Worm (Caenorhabditis elegans) whole organism, L4/young adult: Measurements from ENCODE around the gene col-111.

Experiments used
- W03F9.2 ChIP-seq: fragments of 150-350 bp; optimal IDR thresholded peaks from 2 replicates; lab custom pipeline; 2014; ENCODE audit warnings: missing biosample characterization, missing genetic modification characterization
- dao-5 ChIP-seq: sonication (generic microtip); optimal IDR thresholded peaks from 2 replicates; lab custom pipeline; 2016; ENCODE audit warnings: missing genotype, missing genetic modification characterization, moderate library complexity, missing compliant biosample characterization
- him-1 ChIP-seq: sonication (generic microtip); optimal IDR thresholded peaks from 2 replicates; lab custom pipeline; 2016; ENCODE audit warnings: missing genotype, missing genetic modification reagents, missing genetic modification characterization, missing compliant biosample characterization

The col-111 gene

DNA sequence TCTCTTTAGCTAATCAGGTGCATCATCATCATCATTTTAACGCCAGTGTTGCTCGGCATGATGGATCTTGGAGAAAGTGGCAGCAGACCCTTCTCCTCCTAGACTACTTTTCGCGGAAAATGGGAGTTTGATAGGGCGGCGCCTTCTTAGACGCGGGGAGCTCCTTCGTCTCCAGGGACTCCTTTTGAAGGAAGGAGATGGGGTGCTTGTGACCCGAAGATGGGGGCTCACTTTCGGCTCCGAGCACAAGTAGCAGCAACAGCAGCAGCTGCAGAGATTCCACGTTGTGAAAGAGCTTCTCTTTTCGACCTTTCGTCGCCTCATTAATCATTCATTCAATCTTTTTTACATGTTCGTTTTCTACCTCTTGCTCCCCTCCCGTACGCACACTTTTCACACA, 9.6 kb upstream of the col-111 start:
- TF ChIP-seq him-1 (no peak), W03F9.2 (tag; lab: Kevin White, UChicago) (no peak), dao-5 (no peak)

ce11 chrIV:4665079-4665478, 7.3 kb upstream of the col-111 start, which contains the start of gene F29B9.1:
Gene F29B9.1, plus strand, starts transcription at chrIV:4665379.
- TF ChIP-seq W03F9.2 (tag; lab: Kevin White, UChicago) = no peak
- TF ChIP-seq him-1 = no peak

- TF ChIP-seq W03F9.2 (tag; lab: Kevin White, UChicago) (peak; percentile 93), him-1 (peak; percentile 39), dao-5 (no peak)
Measured at ce11 chrIV:4660151-4661041, 2.6 kb upstream of the col-111 start, which contains the start of the genes F29B9.11 and jmjd-1.2. Gene F29B9.11, minus strand, starts transcription at chrIV:4660201. Gene jmjd-1.2, plus strand, starts transcription at chrIV:4660991.

DNA sequence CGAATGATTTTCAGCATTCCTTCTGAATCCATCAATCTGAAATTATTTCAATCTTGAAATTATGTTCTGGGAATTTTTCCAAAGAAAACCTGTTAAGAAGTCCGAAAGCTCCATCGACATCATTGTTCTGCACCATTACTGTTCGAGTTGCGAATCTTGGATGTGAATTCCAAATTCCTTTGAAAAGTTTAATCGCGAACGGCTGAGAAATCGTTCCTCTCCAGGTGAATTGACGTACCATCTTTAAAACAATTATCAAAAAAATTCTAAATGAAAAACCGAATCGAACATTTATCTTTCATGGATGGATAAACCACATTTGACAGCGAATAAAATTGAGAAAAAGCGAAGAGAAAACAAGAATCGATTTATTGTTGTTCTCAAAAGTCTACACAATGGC, 1.5 kb upstream of the col-111 start, which contains the start of gene mrps-21:
mrps-21 (minus strand) TSS at position 241 of the 400 bp plus-strand sequence.
- TF ChIP-seq W03F9.2 (tag; lab: Kevin White, UChicago) (no peak), dao-5 (no peak), him-1 (no peak)

DNA sequence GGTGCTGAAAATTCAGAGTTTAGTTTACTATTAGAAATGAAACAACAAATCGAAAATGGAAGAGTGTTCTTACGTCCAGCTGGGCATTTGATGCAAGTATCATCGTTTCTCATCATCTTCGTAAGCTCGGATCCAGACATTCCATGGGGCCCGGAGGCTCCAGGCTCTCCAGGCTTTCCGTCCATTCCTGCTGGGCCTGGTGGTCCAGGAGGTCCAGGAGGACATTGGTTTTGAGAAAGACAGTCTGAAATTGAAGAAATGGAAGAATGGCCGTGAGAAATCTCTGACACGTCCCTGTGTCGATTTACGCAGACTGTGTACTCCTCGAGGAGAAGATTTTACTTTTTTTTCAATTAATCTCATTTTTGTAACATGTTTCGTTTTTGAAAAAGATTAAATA, 1.4 kb downstream of the col-111 start:
- TF ChIP-seq W03F9.2 (tag; lab: Kevin White, UChicago) (no peak), him-1 (no peak), dao-5 (no peak)

DNA sequence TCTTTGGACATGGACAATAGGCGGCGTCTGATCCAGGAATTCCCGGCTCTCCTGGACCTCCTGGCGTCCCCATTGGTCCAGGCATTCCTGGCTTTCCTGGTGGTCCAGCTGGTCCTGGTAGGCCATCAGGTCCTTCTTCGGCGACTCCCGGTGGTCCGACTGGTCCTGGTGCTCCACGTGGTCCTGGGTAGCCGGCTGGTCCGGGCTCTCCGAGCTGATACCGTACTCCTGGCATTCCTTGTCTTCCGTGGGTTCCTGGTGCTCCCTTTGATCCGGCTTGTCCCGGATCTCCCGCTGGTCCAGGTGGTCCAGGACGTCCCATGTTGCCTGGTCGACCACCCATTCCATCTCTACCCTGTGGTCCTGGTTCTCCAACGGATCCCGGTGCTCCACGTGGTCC, 1.8 kb downstream of the col-111 start:
- no peak for TF ChIP-seq dao-5
- no peak for TF ChIP-seq W03F9.2 (tag; lab: Kevin White, UChicago)
- no peak for TF ChIP-seq him-1

DNA sequence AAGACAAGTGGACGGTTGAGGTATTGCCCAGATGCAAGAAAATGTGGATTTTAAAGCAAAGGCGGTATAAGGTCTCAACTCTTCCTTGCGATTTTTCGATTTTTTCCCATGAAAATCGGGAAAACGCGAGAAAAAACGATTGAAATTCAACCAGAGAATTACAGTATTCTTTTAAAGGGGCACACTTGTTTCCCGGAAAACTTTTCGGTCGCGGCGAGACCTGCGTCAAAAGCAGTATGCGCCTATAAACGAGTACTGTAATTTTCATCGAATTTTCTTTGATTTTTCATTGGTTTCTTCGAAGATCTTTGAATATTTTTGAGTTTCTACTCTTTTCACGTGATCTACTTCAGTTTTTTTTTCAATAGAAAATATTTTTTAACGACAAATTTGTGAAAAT, 4.1 kb downstream of the col-111 start:
- TF ChIP-seq W03F9.2 (tag; lab: Kevin White, UChicago) (no peak), dao-5 (no peak), him-1 (no peak)

- TF ChIP-seq dao-5 = no peak
- no peak for TF ChIP-seq him-1
- no peak for TF ChIP-seq W03F9.2 (tag; lab: Kevin White, UChicago)
Measured at ce11 chrIV:4652962-4653361, 4.8 kb downstream of the col-111 start, which contains the start of gene psr-1. Gene psr-1, plus strand, starts transcription at chrIV:4653262.

- TF ChIP-seq W03F9.2 (tag; lab: Kevin White, UChicago) (no peak), him-1 (no peak), dao-5 (no peak)
Measured at ce11 chrIV:4652365-4652844, 5.4 kb downstream of the col-111 start, which contains the start of gene F29B9.5. Gene F29B9.5, plus strand, starts transcription at chrIV:4652415.

ce11 chrIV:4650624-4651094, 7.1 kb downstream of the col-111 start, which contains the start of gene ubc-9:
Gene ubc-9, plus strand, starts transcription at chrIV:4651044.
- TF ChIP-seq him-1 (peak; percentile 52), W03F9.2 (tag; lab: Kevin White, UChicago) (peak; percentile 27), dao-5 (no peak)

DNA sequence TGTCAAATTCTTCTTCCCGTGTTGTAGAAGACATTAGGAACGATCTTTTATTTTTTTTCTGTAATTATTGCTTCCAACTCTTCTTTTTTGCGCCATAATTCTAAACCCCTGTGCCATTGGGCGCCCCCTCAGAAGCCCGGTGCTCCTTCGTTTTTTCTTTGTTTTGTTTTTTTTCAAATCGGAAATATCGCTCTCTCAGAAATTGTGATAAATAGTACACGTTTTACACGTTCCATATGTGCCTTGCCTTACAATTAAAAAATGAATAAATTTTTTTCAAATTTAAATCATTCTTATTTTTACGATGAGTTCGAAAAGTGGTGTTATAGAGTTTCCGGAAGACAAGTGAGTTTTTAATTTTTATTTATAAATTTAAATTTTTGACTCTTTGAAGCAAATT, 8.3 kb downstream of the col-111 start, which contains the start of gene F29B9.7:
F29B9.7 (plus strand) TSS at position 301 of the 400 bp plus-strand sequence.
- TF ChIP-seq W03F9.2 (tag; lab: Kevin White, UChicago) = no peak
- TF ChIP-seq dao-5 = no peak
- no peak for TF ChIP-seq him-1

DNA sequence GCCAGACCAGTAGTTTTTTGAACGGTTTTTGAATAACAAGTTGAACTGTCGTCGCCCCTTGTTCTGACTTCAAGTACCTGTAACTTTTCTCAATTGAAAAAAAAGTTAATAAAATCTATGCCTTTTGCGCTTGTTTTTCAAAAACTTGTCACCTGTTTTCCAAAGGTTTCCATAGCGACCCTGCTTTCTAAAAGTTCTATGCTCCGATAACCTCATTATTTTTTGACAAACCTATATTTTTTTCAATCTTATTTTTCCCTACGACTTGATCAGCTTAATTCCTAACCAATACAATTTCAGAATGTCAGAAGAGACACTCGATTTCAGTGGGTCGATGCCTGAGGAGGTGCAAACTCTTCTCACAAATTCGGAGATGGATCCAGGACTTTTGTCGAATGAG, 10.4 kb downstream of the col-111 start, which contains the start of gene F29B9.8:
F29B9.8 (plus strand) TSS at position 301 of the 400 bp plus-strand sequence.
- TF ChIP-seq W03F9.2 (tag; lab: Kevin White, UChicago) (no peak), dao-5 (no peak), him-1 (no peak)

ce11 chrIV:4645243-4645642, 12.5 kb downstream of the col-111 start:
- TF ChIP-seq dao-5 = no peak

DNA sequence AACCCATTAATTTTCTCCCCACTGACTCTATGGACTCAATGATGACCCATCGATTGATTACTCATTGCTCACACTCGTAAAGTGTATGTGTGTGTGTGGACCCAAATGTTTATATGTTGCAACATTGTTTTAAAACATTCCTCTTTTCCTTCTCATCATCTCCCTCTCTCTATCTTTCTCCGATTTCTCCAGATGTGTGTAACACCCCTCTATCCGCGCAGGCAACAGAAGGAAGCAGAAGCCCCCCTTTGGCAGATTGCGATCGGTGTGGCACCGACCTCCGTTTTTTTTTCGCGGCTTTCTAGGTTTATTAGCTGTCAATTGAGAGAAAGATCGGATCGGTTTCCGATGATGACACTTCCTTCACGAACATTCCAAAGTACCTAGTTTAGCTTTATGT, 14.2 kb downstream of the col-111 start:
- no peak for TF ChIP-seq dao-5
- no peak for TF ChIP-seq W03F9.2 (tag; lab: Kevin White, UChicago)
- no peak for TF ChIP-seq him-1

DNA sequence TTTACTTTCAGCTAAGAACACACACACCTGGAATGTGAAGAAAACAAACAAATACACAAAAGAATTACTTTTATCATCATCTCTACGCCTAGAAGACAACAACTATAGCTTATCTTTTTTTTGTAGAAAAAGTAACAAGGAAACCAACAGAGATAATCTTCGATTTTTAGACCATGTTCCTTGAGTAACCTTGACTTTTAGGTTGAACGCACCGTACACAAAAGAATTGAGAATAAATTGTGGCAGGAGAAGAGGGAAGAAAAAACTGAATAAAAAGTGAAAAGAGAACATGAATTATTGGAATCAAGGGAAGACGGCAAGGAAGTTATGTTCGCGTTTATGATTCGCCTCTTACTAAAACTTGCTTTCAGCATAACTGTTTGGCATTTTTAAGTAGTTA, 16.8 kb downstream of the col-111 start:
- TF ChIP-seq dao-5 = no peak
- no peak for TF ChIP-seq him-1
- TF ChIP-seq W03F9.2 (tag; lab: Kevin White, UChicago) = no peak
